Fruit fly (Drosophila melanogaster) Kc167 (cell line): Measurements from ENCODE around the gene Epg5.

Experiments used
- Myc ChIP-seq: fragments of >200 bp; optimal IDR thresholded peaks from 2 replicates; lab custom pipeline; 2017; ENCODE audit warnings: missing external identifiers
- Sin3A ChIP-seq: fragments of >200 bp; optimal IDR thresholded peaks from 2 replicates; lab custom pipeline; 2018; ENCODE audit warnings: missing external identifiers
- h ChIP-seq: fragments of >200 bp; optimal IDR thresholded peaks from 3 replicates; lab custom pipeline; 2018; ENCODE audit warnings: missing external identifiers
- insv ChIP-seq: fragments of >200 bp; optimal IDR thresholded peaks from 3 replicates; lab custom pipeline; 2018; ENCODE audit warnings: missing external identifiers
- psq ChIP-seq: fragments of >200 bp; optimal IDR thresholded peaks from 2 replicates; lab custom pipeline; 2017; ENCODE audit warnings: missing external identifiers
- ttk ChIP-seq: sonication (Bioruptor generic); optimal IDR thresholded peaks from 2 replicates; lab custom pipeline; 2017; ENCODE audit warnings: missing external identifiers

Epg5 gene

DNA sequence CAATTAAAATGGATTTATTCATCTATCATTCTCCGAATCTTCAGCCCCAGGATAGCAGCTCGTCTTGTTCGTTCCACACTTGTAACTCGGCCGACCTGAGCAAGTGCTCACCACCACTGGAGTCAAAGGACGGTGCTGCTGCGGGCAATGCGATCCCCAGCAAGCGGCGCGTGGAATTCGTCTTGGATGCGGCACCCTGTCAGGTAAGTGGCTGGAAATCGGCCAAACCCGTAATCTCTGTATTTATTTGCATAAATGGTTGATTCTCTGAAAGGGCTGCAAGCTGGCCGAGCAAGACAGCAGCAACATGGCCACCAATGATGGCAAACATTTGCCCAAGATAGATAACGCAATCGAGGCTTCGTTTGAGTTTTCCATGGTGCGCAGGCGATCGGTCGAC is 10.6 kb downstream of the Epg5 start:
- TF ChIP-seq insv (no peak), h (lab: Kevin White, UChicago) (no peak), Myc (lab: Kevin White, UChicago) (no peak), ttk (no peak)

DNA sequence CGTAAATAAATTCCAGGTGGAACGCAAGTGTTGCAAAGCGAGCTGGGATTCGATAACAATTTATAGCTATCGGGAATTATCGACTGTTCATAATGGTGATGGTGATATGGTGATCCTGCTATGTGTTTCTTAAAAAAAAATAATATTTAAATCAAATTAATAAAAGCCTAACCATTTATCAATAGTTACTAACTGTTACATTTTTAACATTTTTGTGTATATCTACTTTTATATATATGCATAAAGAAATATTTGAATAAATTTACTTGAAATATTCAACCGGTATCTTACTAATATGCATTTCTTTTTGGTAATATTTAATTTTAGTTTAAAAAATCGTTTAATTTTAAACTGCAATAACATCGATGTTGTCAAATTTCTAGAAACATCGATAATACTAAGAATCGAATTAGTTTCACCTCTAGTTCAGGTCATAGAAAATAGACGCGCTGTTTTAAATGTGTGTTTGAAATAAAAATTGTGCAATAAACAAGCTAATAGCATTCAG is 12.7 kb downstream of the Epg5 start, which contains the start of the genes PGS1 and gwl:
Gene PGS1 (minus strand): TSS at position 81 of the 508 bp plus-strand sequence.
Gene gwl (plus strand): TSS at position 410 of the 508 bp plus-strand sequence.
- TF ChIP-seq ttk (no peak), Sin3A (lab: Kevin White, UChicago) (no peak), h (lab: Kevin White, UChicago) (no peak), psq (lab: Kevin White, UChicago) (no peak), Myc (lab: Kevin White, UChicago) (no peak), insv (no peak)

DNA sequence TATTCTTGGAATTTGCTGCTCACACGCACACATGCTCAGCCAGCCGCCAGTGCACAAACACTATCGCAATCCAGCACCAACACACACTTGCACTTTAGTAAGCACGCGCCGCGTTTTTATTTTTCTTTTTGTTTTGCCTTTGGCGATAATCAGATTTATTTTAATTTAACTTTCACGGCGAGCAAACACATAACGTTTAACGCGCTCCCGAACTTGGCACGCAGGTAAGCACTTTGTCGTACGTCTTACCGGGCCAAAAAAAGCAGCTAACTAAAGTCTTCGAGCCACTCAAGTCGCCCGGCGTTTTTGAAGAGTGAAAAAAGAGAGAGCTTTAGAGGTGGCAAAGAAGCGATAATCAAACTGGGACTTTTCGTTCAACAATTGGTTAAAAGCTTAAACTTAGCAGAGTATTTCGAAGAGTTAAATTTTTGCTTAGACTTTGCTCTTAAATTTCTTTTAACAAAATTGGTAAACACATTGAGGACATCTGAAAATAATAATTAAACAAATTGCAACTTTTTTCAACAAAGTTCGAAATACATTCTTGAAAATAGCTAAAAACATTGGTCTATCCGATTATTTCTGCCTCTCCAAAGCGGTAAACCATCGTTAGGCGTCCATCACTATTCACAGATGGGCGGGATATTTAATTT is 15.3 kb downstream of the Epg5 start, which contains the start of gene Mekk1:
Gene Mekk1 (minus strand): TSS at position 325 of the 653 bp plus-strand sequence.
- TF ChIP-seq Myc (lab: Kevin White, UChicago) (no peak), ttk (no peak), Sin3A (lab: Kevin White, UChicago) (no peak), insv (no peak), h (lab: Kevin White, UChicago) (no peak), psq (lab: Kevin White, UChicago) (no peak)

DNA sequence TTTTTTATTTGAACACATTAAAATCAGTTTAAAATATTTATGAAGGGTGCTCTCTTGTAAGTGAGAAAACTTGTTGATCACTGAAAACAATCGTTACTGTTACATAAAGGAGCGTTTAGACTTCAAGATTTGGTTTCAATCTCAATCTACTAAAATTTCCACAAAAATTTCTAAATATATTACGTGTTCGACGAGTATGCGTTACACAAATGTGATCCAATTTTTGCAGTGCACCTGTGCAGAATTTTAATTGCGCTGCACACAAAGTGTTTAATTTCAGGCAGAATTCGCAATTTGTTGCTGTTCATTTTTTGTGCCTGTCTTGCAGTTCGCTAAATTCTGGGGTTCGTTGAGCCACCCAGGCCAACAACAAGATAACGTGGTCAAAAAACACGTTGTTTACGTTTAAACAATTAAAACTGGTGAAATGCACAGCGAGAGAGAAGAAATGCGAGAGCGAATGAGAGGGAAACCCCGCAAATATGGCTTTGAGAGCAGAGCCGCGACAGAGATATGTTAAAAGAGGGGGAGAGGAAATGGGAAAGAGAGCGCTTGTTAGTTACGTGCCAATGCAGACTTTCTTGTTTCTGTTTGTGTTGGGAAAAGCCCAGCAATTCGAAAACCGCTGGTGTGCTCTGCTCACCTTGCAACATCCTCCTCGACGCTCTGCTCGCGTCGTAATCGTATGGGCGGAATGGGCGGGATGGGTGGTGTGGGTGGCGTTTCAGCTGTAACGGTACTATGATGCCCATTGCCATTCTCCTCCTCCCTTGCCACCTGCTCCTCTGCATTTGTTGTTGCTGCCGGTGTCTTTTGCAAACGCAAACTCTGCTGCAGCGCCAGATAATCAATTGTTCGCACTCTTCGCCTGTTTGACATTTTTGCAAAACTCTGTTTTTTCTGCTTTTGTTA is 16.1 kb downstream of the Epg5 start:
- TF ChIP-seq Sin3A (lab: Kevin White, UChicago) (no peak), psq (lab: Kevin White, UChicago) (no peak), h (lab: Kevin White, UChicago) (no peak)

DNA sequence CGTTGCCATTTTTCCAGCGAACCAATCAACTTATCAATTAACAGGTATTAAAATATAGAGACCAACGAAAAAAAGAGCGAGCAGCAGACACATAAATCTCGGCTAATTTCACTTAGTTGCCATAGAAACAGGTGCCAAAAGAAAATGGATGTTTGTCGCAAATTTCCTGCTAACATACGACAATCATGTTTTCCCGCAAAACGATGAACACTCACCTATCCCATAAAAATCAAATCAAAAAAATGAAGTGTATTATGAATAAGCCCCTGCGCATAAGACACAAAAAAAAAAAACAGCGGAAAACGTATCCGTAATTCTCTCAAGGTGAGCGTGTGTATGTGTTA is 16.9 kb downstream of the Epg5 start:
- TF ChIP-seq insv = no peak

DNA sequence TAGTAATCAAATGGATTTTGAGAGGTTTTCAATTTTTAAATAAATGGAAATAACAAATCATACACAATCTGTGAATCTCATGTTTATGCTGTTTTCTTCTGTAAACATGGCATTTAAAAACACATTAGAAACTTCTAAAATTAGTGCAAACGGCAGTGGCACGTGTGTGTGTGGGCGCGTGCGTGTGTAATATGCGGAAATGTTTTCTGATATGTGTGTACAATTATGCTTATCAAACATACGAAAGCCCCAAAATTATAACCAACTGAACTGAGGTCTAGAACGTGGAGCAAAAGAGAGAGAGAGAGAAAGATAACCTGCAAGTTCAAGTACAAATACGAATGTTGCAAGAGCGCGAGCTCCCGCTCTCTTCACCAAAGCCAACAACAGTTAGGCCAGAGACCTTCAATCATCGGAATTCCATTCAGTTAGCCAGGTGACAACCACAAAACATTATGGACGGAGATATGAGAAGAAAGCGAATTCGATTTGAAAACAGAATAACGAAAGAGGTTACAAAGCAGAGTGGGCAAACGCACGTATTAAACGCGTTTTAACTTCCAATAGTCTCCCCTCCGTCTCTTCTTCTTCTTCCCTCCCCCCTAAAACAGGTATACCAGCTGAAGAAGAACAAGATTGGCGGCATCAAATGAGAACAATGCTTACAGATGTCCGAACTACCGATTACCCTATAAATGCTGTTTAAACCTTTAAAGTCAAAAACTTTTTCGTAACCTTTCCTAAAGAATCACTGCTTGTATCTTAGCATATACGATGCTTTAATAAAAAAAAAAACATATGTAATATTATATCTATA is 17.4 kb downstream of the Epg5 start:
- TF ChIP-seq insv (no peak), ttk (no peak), Sin3A (lab: Kevin White, UChicago) (no peak), h (lab: Kevin White, UChicago) (no peak), psq (lab: Kevin White, UChicago) (no peak), Myc (lab: Kevin White, UChicago) (no peak)

DNA sequence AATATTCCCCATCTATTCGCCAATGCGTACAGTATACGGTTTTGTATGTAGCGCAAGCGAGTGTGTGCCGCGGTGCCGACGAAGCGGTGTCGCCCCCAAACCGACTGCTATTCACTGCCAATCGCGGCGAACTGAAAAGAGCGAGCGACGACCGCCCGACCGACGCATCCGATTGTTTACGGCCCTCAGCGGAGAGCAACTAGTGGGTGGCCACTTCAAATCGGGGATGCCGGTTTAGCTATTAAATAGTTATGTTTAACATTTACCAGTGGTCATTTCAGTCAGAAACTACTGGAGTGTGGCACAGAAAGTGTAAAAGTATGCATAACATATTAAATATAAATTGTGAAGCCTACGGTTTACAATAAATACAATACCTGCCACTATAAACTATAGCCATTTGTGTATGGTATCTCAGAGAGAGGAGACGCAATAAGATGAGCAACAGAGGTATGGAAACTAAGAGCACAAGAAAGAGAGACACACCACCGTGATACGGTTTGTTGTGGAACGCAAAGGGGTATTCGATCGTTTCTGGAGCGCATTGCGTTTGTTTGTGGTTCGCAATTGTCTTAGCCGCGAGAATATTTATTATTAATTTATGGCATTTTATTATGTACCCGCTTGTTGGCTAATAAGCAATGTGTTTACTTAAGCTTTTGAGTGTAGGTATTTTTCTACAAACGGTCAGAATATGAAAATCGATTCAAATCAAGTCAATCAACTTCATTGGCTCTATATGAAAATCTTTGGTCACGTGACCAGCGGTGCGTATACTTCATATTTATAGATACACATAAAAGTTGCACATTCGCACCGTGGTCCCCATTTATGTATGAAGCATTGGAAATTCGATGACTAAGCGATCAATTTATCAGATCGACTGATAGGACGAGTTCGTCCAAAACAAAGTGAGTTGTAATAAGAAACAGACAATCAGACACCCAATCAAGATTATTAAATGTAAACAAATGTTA is 18.4 kb downstream of the Epg5 start:
- TF ChIP-seq Myc (lab: Kevin White, UChicago) (no peak), h (lab: Kevin White, UChicago) (no peak), insv (no peak)

DNA sequence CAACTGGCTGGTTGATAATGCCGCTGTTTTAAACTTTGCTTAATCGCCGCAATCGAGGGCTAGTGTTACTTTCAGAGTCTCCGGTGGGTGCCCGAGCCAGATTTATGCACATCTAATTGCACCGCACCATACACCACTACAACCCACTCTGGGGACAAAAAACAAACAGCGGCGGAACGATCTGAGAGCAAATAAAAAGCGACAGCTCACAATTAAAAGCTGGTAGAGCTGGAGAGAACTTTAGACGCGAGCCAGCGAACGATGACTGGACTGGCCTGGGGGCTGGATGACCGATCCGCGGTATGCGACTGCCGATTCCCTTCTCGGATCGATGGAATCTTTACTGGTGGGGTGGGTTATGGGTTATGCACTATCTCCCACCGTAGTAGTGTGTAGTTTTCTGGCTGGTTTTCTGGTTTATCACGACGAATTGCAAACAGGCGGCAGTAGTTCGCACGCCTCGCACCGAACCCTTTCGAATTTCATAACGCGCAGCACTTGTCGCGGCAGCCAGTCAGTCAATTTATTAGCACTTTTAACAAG is 19.2 kb downstream of the Epg5 start:
- TF ChIP-seq h (lab: Kevin White, UChicago) (no peak), ttk (no peak), Myc (lab: Kevin White, UChicago) (no peak), Sin3A (lab: Kevin White, UChicago) (no peak), insv (no peak), psq (lab: Kevin White, UChicago) (no peak)

DNA sequence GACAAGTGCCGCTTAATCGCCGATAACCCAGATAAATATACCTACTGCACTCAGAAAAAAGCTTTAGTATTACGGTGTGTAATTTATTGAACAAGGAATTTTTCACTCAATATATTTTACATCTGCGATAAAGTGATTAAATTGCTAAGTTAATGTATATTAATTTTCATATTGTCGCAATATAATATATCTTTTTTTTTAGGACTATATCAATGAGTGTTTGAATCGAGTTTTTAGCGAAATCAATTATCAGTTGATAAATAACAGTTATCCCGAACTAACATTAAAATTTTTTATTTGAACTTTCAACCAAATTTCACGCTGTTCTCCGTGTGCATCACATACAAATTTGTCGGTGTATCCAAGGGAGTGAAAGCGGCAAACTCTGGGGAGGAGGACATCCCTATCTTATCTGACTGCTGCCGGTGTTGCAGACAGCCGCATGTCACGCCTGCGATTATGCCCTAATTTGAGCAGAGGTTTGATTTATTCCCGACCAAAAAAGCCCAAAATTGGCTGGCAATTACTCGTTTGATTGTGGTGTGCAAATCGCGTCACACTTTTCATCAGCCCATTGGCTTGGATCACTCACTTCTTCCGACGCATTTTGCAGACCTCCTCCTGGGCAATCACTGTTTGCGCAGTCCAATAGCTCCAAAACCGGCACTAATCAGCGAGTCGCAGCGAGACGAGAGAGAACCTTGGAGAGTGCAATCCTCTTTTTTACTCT is 19.8 kb downstream of the Epg5 start:
- no peak for TF ChIP-seq Sin3A (lab: Kevin White, UChicago)
- TF ChIP-seq Myc (lab: Kevin White, UChicago) = no peak
- no peak for TF ChIP-seq ttk
- TF ChIP-seq h (lab: Kevin White, UChicago) = no peak
- no peak for TF ChIP-seq insv

DNA sequence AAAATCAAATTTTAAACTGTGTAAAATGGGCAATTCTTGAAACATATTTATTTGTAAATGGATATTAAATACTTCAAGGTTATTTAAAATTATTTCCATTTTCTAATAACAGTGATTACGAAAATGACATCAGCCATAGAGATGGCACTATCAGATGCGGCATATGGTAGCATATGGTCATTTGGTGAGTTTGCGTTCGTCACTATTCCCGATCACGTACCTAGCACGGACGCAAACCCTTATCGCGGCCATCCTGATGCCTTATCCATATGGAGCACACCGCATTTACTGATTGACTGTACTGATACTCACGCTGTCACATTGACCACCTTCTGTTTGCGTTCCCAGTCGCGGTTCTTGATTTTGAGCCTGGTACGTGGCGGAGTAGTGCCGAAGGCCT is 20.6 kb downstream of the Epg5 start:
- TF ChIP-seq h (lab: Kevin White, UChicago) (no peak), insv (no peak), psq (lab: Kevin White, UChicago) (no peak), ttk (no peak), Myc (lab: Kevin White, UChicago) (no peak), Sin3A (lab: Kevin White, UChicago) (no peak)
